Fruit fly (Drosophila melanogaster) whole organism, prepupa: ENCODE measurements around the gene CG9257.

Source experiments
- CG1621 ChIP-seq: fragments of 200-800 bp; sonication (Bioruptor generic); optimal IDR thresholded peaks from 3 replicates; lab custom pipeline; 2018; ENCODE audit warnings: missing biosample characterization, mild to moderate bottlenecking, missing genetic modification characterization
- CG7368 ChIP-seq: fragments of 200-800 bp; sonication (Bioruptor generic); optimal IDR thresholded peaks from 3 replicates; lab custom pipeline; 2016; ENCODE audit warnings: missing biosample characterization, missing genetic modification characterization
- Eip78C ChIP-seq: fragments of 200-800 bp; sonication (Bioruptor generic); peaks from one replicate; lab custom pipeline; 2016; ENCODE audit warnings: missing biosample characterization, missing genetic modification characterization
- Lpt ChIP-seq: fragments of 200-800 bp; sonication (Bioruptor generic); optimal IDR thresholded peaks from 3 replicates; lab custom pipeline; 2016; ENCODE audit warnings: missing biosample characterization, missing genetic modification characterization
- achi ChIP-seq: fragments of 200-800 bp; sonication (Bioruptor generic); optimal IDR thresholded peaks from 3 replicates; lab custom pipeline; 2016; ENCODE audit warnings: missing biosample characterization, missing genetic modification characterization
- eg ChIP-seq: fragments of 200-800 bp; sonication (Bioruptor generic); IDR thresholded peaks from 3 replicates; pipeline ENCODE4 v1.3.6; 2022; ENCODE audit warnings: missing biosample characterization, missing genetic modification characterization
- topi ChIP-seq: fragments of 200-800 bp; sonication (Bioruptor generic); optimal IDR thresholded peaks from 3 replicates; lab custom pipeline; 2016; ENCODE audit warnings: missing biosample characterization, missing genetic modification characterization

DNA sequence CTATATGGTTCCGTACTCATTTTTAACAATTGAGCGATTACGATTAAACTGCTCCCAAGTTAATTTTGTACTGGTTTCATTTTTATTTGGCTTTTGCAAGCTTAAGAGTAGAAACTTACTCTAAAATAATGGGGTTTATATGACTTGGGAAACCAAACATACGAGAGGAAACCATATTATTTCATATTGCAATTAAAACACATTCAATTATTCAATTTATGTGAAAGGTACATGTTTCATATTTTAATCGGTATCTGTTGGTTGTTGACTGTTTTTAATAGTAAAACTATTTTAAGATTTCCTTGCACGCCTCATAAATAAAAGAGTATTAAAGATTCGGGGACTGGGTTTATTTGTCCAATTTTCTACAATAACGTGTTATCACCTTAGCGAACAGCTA is 18.3 kb upstream of the CG9257 start, which contains the start of gene CG33510:
- TF ChIP-seq CG7368 (no peak), achi (GFP tag; lab: Kevin White, UChicago) (no peak), eg (GFP tag; lab: Robert Waterston, UW) (no peak), Lpt (GFP tag; lab: Kevin White, UChicago) (no peak), topi (no peak), CG1621 (tag; lab: Kevin White, UChicago) (no peak), Eip78C (GFP tag; lab: Kevin White, UChicago) (no peak)
